Worm (Caenorhabditis elegans): ENCODE results near the gene ttr-16.

The ttr-16 gene

ce11 chrIV:11037118-11037719 is 26.7 kb downstream of the ttr-16 start:
- TF ChIP-seq ceh-43 (GFP tag; optimal IDR thresholded peaks at IDR 0.05) (no peak), ces-1 (GFP tag; optimal IDR thresholded peaks at IDR 0.05) (peak; percentile 40)

ce11 chrIV:11036222-11036621 is 27.7 kb downstream of the ttr-16 start, which contains the start of gene fkb-1:
Gene fkb-1 (plus strand): TSS chrIV:11036582.
- TF ChIP-seq zip-8 (tag; optimal IDR thresholded peaks at IDR 0.05) (no peak), cnd-1 (tag; optimal IDR thresholded peaks at IDR 0.05) (no peak), nhr-28 (tag; optimal IDR thresholded peaks at IDR 0.05) (no peak), bed-3 (GFP tag; optimal IDR thresholded peaks at IDR 0.05) (no peak), ztf-11 (tag; optimal IDR thresholded peaks at IDR 0.05) (no peak), hlh-1 (tag; optimal IDR thresholded peaks at IDR 0.05) (peak; percentile 3), unc-120 (tag; optimal IDR thresholded peaks at IDR 0.05; ENCODE audit: poor library complexity, severe bottlenecking) (no peak), nhr-76 (tag; optimal IDR thresholded peaks at IDR 0.05) (no peak), nhr-2 (tag; optimal IDR thresholded peaks at IDR 0.05) (no peak), tbx-8 (GFP tag; optimal IDR thresholded peaks at IDR 0.05) (no peak), elt-3 (tag; optimal IDR thresholded peaks at IDR 0.05) (no peak), mep-1 (tag; optimal IDR thresholded peaks at IDR 0.05) (peak; percentile 5), lin-13 (tag; optimal IDR thresholded peaks at IDR 0.05) (peak; percentile 80), M03D4.4 (tag; optimal IDR thresholded peaks at IDR 0.05) (no peak), nhr-12 (tag; optimal IDR thresholded peaks at IDR 0.05) (no peak), mab-5 (tag; optimal IDR thresholded peaks at IDR 0.05) (no peak), sem-2 (GFP tag; optimal IDR thresholded peaks at IDR 0.05) (no peak), elt-1 (tag; optimal IDR thresholded peaks at IDR 0.05; ENCODE audit: borderline replicate concordance, insufficient read depth) (no peak), ham-2 (GFP tag; optimal IDR thresholded peaks at IDR 0.05) (no peak), drap-1 (GFP tag; optimal IDR thresholded peaks at IDR 0.05) (no peak), sptf-1 (tag; optimal IDR thresholded peaks at IDR 0.05) (no peak), unc-62 (GFP tag; optimal IDR thresholded peaks at IDR 0.05) (no peak), lsy-2 (tag; optimal IDR thresholded peaks at IDR 0.05) (no peak), ceh-83 (GFP tag; optimal IDR thresholded peaks at IDR 0.05) (no peak), ceh-39 (tag; optimal IDR thresholded peaks at IDR 0.05) (no peak), nhr-237 (tag; optimal IDR thresholded peaks at IDR 0.05) (no peak)

- TF ChIP-seq M03D4.4 (tag; optimal IDR thresholded peaks at IDR 0.05), result no peak
- TF ChIP-seq bed-3 (GFP tag; optimal IDR thresholded peaks at IDR 0.05), result no peak
- no peak for TF ChIP-seq nhr-2 (tag; optimal IDR thresholded peaks at IDR 0.05)
- no peak for TF ChIP-seq elt-1 (tag; optimal IDR thresholded peaks at IDR 0.05; ENCODE audit: borderline replicate concordance, insufficient read depth)
- TF ChIP-seq zip-8 (tag; optimal IDR thresholded peaks at IDR 0.05), result no peak
Measured at ce11 chrIV:11032288-11032687, 31.6 kb downstream of the ttr-16 start, which contains the start of gene hrg-6. Gene hrg-6 (plus strand): TSS chrIV:11032588.

DNA sequence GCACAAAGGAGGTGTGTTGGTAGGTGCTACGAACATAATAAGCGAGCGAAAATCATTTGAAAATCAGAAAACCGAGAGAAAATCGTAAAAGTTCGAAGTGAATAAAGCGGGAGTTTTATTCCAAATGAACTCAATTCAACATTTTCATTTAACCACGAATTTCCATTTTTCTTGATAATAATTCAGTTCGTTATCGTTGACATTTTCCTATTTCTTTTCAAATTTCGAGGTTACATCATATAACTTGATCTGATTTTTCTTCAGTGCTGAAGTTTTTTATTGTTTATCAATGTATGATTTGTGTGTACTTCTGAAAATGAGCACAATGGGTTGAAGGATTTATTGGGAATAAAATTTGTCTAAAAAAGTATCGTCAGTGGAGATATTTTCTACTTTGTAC is 32.3 kb downstream of the ttr-16 start:
- TF ChIP-seq drap-1 (GFP tag; optimal IDR thresholded peaks at IDR 0.05) (no peak), ceh-43 (GFP tag; optimal IDR thresholded peaks at IDR 0.05) (no peak), nhr-12 (tag; optimal IDR thresholded peaks at IDR 0.05) (no peak), mab-5 (tag; optimal IDR thresholded peaks at IDR 0.05) (no peak), lin-13 (tag; optimal IDR thresholded peaks at IDR 0.05) (no peak), sem-2 (GFP tag; optimal IDR thresholded peaks at IDR 0.05) (no peak), nhr-237 (tag; optimal IDR thresholded peaks at IDR 0.05) (no peak), zip-8 (tag; optimal IDR thresholded peaks at IDR 0.05) (no peak), M03D4.4 (tag; optimal IDR thresholded peaks at IDR 0.05) (no peak), ham-2 (GFP tag; optimal IDR thresholded peaks at IDR 0.05) (no peak), ces-1 (GFP tag; optimal IDR thresholded peaks at IDR 0.05) (no peak), unc-120 (tag; optimal IDR thresholded peaks at IDR 0.05; ENCODE audit: poor library complexity, severe bottlenecking) (no peak)

DNA sequence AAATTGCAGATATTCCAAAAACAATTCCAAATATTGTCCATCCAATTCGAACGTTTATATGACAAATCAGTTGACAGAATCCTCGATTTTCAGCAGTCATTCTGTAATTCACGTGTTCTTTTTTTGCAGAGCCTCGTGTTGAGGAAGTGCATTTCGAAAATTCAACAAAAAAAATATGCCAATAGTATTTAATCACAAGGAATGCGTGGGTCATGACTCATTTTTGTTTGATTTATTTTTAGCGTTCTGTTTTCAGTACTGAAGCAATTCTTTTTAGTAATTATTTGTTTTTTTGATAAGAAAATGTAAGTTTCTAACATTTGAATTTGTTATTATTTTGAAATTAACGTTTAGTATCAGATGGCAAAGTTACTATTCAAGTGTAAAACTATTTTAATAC is 33.0 kb downstream of the ttr-16 start, which contains the start of gene hrg-4:
Gene hrg-4 (minus strand): TSS at position 101 of the 400 bp plus-strand sequence.
- TF ChIP-seq blmp-1 (tag; optimal IDR thresholded peaks at IDR 0.05) (no peak), unc-120 (tag; optimal IDR thresholded peaks at IDR 0.05; ENCODE audit: poor library complexity, severe bottlenecking) (no peak), flh-1 (GFP tag; optimal IDR thresholded peaks at IDR 0.05) (no peak), pha-4 (tag; optimal IDR thresholded peaks at IDR 0.05) (no peak), mab-5 (tag; optimal IDR thresholded peaks at IDR 0.05) (no peak), ceh-43 (GFP tag; optimal IDR thresholded peaks at IDR 0.05) (no peak), hlh-1 (tag; optimal IDR thresholded peaks at IDR 0.05) (no peak), snpc-4 (tag; optimal IDR thresholded peaks at IDR 0.05) (no peak), elt-1 (tag; optimal IDR thresholded peaks at IDR 0.05; ENCODE audit: borderline replicate concordance, insufficient read depth) (no peak), bed-3 (GFP tag; optimal IDR thresholded peaks at IDR 0.05) (no peak), unc-62 (GFP tag; optimal IDR thresholded peaks at IDR 0.05) (no peak), M03D4.4 (tag; optimal IDR thresholded peaks at IDR 0.05) (no peak), mep-1 (tag; optimal IDR thresholded peaks at IDR 0.05) (no peak), unc-39 (tag; optimal IDR thresholded peaks at IDR 0.05) (no peak), ham-2 (GFP tag; optimal IDR thresholded peaks at IDR 0.05) (no peak), ceh-39 (tag; optimal IDR thresholded peaks at IDR 0.05) (no peak), lsy-2 (tag; optimal IDR thresholded peaks at IDR 0.05) (no peak), elt-3 (tag; optimal IDR thresholded peaks at IDR 0.05) (no peak), ceh-83 (GFP tag; optimal IDR thresholded peaks at IDR 0.05) (no peak)

All from whole organism, mixed stage, embryonic.